Worm (Caenorhabditis elegans) whole organism, mixed stage, embryonic: Measurements from ENCODE around the gene acs-21.

Experiments used
- M03D4.4 ChIP-seq: sonication (generic microtip); optimal IDR thresholded peaks from 2 replicates; lab custom pipeline; 2017; ENCODE audit warnings: mild to moderate bottlenecking, missing genetic modification characterization, missing compliant biosample characterization
- ces-1 ChIP-seq: fragments of 150-350 bp; optimal IDR thresholded peaks from 2 replicates; lab custom pipeline; 2014; ENCODE audit warnings: missing biosample characterization, missing genetic modification reagents, missing genetic modification characterization
- nhr-12 ChIP-seq: fragments of 150-350 bp; optimal IDR thresholded peaks from 2 replicates; lab custom pipeline; 2014; ENCODE audit warnings: missing biosample characterization, missing genetic modification characterization
- nhr-2 ChIP-seq: fragments of 150-350 bp; optimal IDR thresholded peaks from 2 replicates; lab custom pipeline; 2014; ENCODE audit warnings: missing biosample characterization, missing genetic modification characterization
- nhr-237 ChIP-seq: fragments of 150-350 bp; optimal IDR thresholded peaks from 2 replicates; lab custom pipeline; 2014; ENCODE audit warnings: missing biosample characterization, missing genetic modification characterization
- nhr-28 ChIP-seq: fragments of 150-350 bp; optimal IDR thresholded peaks from 2 replicates; lab custom pipeline; 2014; ENCODE audit warnings: missing biosample characterization, missing genetic modification characterization
- pha-4 ChIP-seq: fragments of 150-350 bp; optimal IDR thresholded peaks from 2 replicates; lab custom pipeline; 2018; ENCODE audit warnings: missing biosample characterization, missing genetic modification reagents, missing genetic modification characterization
- unc-62 ChIP-seq: fragments of 150-350 bp; optimal IDR thresholded peaks from 2 replicates; lab custom pipeline; 2014; ENCODE audit warnings: missing biosample characterization, missing genetic modification reagents, missing genetic modification characterization
- zip-8 ChIP-seq: fragments of 150-350 bp; optimal IDR thresholded peaks from 2 replicates; lab custom pipeline; 2014; ENCODE audit warnings: missing biosample characterization, missing genetic modification characterization
- ztf-11 ChIP-seq: fragments of 150-350 bp; optimal IDR thresholded peaks from 2 replicates; lab custom pipeline; 2014; ENCODE audit warnings: missing biosample characterization, missing genetic modification characterization

ce11 chrV:3106785-3107184 lies 17.9 kb downstream of the acs-21 start:
- TF ChIP-seq nhr-237 (tag; lab: Kevin White, UChicago) (no peak), ztf-11 (tag; lab: Kevin White, UChicago) (no peak), unc-62 (GFP tag; lab: Kevin White, UChicago) (no peak), nhr-2 (tag; lab: Kevin White, UChicago) (no peak), zip-8 (tag; lab: Kevin White, UChicago) (no peak), M03D4.4 (tag; lab: Kevin White, UChicago) (no peak), nhr-28 (tag; lab: Kevin White, UChicago) (no peak), nhr-12 (no peak), pha-4 (tag; lab: Kevin White, UChicago) (no peak), ces-1 (no peak)
